Fruit fly (Drosophila melanogaster): ENCODE results near the gene RecQ5.

The RecQ5 gene

dm6 chr3L:14616085-14617026 is 15.5 kb downstream of the RecQ5 start:
- TF ChIP-seq abd-A (tag; optimal IDR thresholded peaks at IDR 0.05) (peak; percentile 44), CG12391 (tag; optimal IDR thresholded peaks at IDR 0.05) (peak; percentile 39), CG8388 (GFP tag; optimal IDR thresholded peaks at IDR 0.05) (peak; percentile 10), odd (GFP tag; optimal IDR thresholded peaks at IDR 0.05) (no peak), chinmo (GFP tag; IDR thresholded peaks at IDR 0.05; ENCODE audit: partially characterized antibody) (peak; percentile 75; the same call in 2 of the 4 replicates), dmrt11E (tag; optimal IDR thresholded peaks at IDR 0.05) (peak; percentile 28), CG2712 (tag; optimal IDR thresholded peaks at IDR 0.05) (peak; percentile 23), sna (GFP tag; IDR thresholded peaks at IDR 0.05; ENCODE audit: partially characterized antibody) (no peak), CG13894 (tag; optimal IDR thresholded peaks at IDR 0.05) (peak; percentile 92), CG11456 (GFP tag; IDR thresholded peaks at IDR 0.05) (0 out of 3 replicates have a peak, but pooled peaks have one; percentile 34), CG11504 (tag; optimal IDR thresholded peaks at IDR 0.05) (peak; percentile 26), Meics (GFP tag; optimal IDR thresholded peaks at IDR 0.05) (peak; percentile 24), CG8924 (tag; optimal IDR thresholded peaks at IDR 0.05) (peak; percentile 4), D19B (GFP tag; optimal IDR thresholded peaks at IDR 0.05) (peak; percentile 5), vvl (GFP tag; IDR thresholded peaks at IDR 0.05) (peak; percentile 16; the same call in 1 of the 2 replicates), CG15269 (tag; optimal IDR thresholded peaks at IDR 0.05) (peak; percentile 22), CG12769 (tag; optimal IDR thresholded peaks at IDR 0.05) (peak; percentile 40), Tbp (GFP tag; optimal IDR thresholded peaks at IDR 0.05) (no peak), CG7839 (tag; optimal IDR thresholded peaks at IDR 0.05) (peak; percentile 31), CG10147 (GFP tag; optimal IDR thresholded peaks at IDR 0.05) (no peak), lab (GFP tag; optimal IDR thresholded peaks at IDR 0.05) (peak; percentile 59), D19A (tag; optimal IDR thresholded peaks at IDR 0.05) (peak; percentile 1), CG1647 (GFP tag; optimal IDR thresholded peaks at IDR 0.05) (no peak), CG1792 (GFP tag; optimal IDR thresholded peaks at IDR 0.05) (no peak), CG18599 (GFP tag; optimal IDR thresholded peaks at IDR 0.05) (peak; percentile 18), Ptx1 (GFP tag; IDR thresholded peaks at IDR 0.05) (0 out of 2 replicates have a peak, but pooled peaks have one; percentile 11), Ets65A (GFP tag) (peak; percentile 62), CG11560 (tag; IDR thresholded peaks at IDR 0.05) (no peak), CG9609 (GFP tag; optimal IDR thresholded peaks at IDR 0.05) (no peak), PHDP (tag; optimal IDR thresholded peaks at IDR 0.05) (peak; percentile 30), esg (GFP tag; conservative IDR thresholded peaks at IDR 0.05) (no peak), sob (GFP tag; IDR thresholded peaks at IDR 0.05) (no peak), Sox102F (GFP tag; optimal IDR thresholded peaks at IDR 0.05) (peak; percentile 37), dmrt99B (tag; optimal IDR thresholded peaks at IDR 0.05) (peak; percentile 3), sd (tag; optimal IDR thresholded peaks at IDR 0.05) (peak; percentile 36), CG13424 (tag; optimal IDR thresholded peaks at IDR 0.05) (peak; percentile 15), Blimp-1 (GFP tag; optimal IDR thresholded peaks at IDR 0.05) (peak; percentile 43), Camta (GFP tag; optimal IDR thresholded peaks at IDR 0.05) (no peak), CG13775 (GFP tag; optimal IDR thresholded peaks at IDR 0.05) (peak; percentile 24), tna (GFP tag; IDR thresholded peaks at IDR 0.05; ENCODE audit: partially characterized antibody) (no peak), gem (tag; optimal IDR thresholded peaks at IDR 0.05) (peak; percentile 51), row (GFP tag; IDR thresholded peaks at IDR 0.05) (peak; percentile 27; the same call in 1 of the 3 replicates), CG3281 (GFP tag; optimal IDR thresholded peaks at IDR 0.05) (peak; percentile 17), CG8089 (GFP tag; optimal IDR thresholded peaks at IDR 0.05) (no peak), CG14965 (GFP tag; optimal IDR thresholded peaks at IDR 0.05; ENCODE audit: borderline replicate concordance) (no peak), slbo (GFP tag; IDR thresholded peaks at IDR 0.05) (no peak)
